Worm (Caenorhabditis elegans): ENCODE data around the gene pkg-2.

The pkg-2 gene

ce11 chrIV:8571138-8571537, 50.4 kb downstream of the pkg-2 start, which contains the start of gene Y59H11AM.1:
TSS of gene Y59H11AM.1 (plus strand) at chrIV:8571438.
- TF ChIP-seq nhr-6 (tag; optimal IDR thresholded peaks at IDR 0.05), result no peak
- no peak for TF ChIP-seq lin-11 (tag; optimal IDR thresholded peaks at IDR 0.05)
- TF ChIP-seq lin-39 (tag; optimal IDR thresholded peaks at IDR 0.05), result no peak
- TF ChIP-seq nhr-77 (tag; optimal IDR thresholded peaks at IDR 0.05), result no peak
- TF ChIP-seq C34F6.9 (tag; optimal IDR thresholded peaks at IDR 0.05), result no peak
- no peak for TF ChIP-seq aly-2 (tag; optimal IDR thresholded peaks at IDR 0.05)
- TF ChIP-seq egl-27 (tag; optimal IDR thresholded peaks at IDR 0.05), result no peak

- TF ChIP-seq nhr-11 (tag; optimal IDR thresholded peaks at IDR 0.05), result no peak
- peak; percentile 25 for TF ChIP-seq sma-3 (GFP tag; optimal IDR thresholded peaks at IDR 0.05)
- TF ChIP-seq nhr-129 (tag; optimal IDR thresholded peaks at IDR 0.05), result peak; percentile 23
- TF ChIP-seq snpc-4 (tag; optimal IDR thresholded peaks at IDR 0.05), result no peak
- no peak for TF ChIP-seq ztf-4 (tag; optimal IDR thresholded peaks at IDR 0.05)
- TF ChIP-seq nhr-23 (tag; optimal IDR thresholded peaks at IDR 0.05), result no peak
- TF ChIP-seq nhr-237 (tag; optimal IDR thresholded peaks at IDR 0.05), result no peak
- TF ChIP-seq crh-2 (tag; optimal IDR thresholded peaks at IDR 0.05), result peak; percentile 77
- no peak for TF ChIP-seq mbf-1 (tag; optimal IDR thresholded peaks at IDR 0.05)
- TF ChIP-seq sem-4 (tag; optimal IDR thresholded peaks at IDR 0.05), result no peak
- no peak for TF ChIP-seq peb-1 (tag; optimal IDR thresholded peaks at IDR 0.05)
- no peak for TF ChIP-seq aly-2 (tag; optimal IDR thresholded peaks at IDR 0.05)
- TF ChIP-seq fos-1 (tag; optimal IDR thresholded peaks at IDR 0.05), result peak; percentile 56
- no peak for TF ChIP-seq lsy-2 (tag; optimal IDR thresholded peaks at IDR 0.05)
- TF ChIP-seq gmeb-1 (tag; optimal IDR thresholded peaks at IDR 0.05), result peak; percentile 43
- TF ChIP-seq nhr-77 (tag; optimal IDR thresholded peaks at IDR 0.05), result no peak
- TF ChIP-seq nhr-6 (tag; optimal IDR thresholded peaks at IDR 0.05), result no peak
- peak; percentile 6 for TF ChIP-seq F13H6.1 (tag; optimal IDR thresholded peaks at IDR 0.05)
- no peak for TF ChIP-seq nhr-10 (tag; optimal IDR thresholded peaks at IDR 0.05)
These were observed 64.7 kb downstream of the pkg-2 start, which contains the start of gene catp-7 for ce11 chrIV:8585076-8586033. TSS of gene catp-7 (plus strand) at chrIV:8585983.

- TF ChIP-seq ztf-4 (tag; optimal IDR thresholded peaks at IDR 0.05) (peak; percentile 35), lin-39 (tag; optimal IDR thresholded peaks at IDR 0.05) (no peak), nhr-11 (tag; optimal IDR thresholded peaks at IDR 0.05) (no peak), mbf-1 (tag; optimal IDR thresholded peaks at IDR 0.05) (no peak), fos-1 (tag; optimal IDR thresholded peaks at IDR 0.05) (peak; percentile 55), sma-3 (GFP tag; optimal IDR thresholded peaks at IDR 0.05) (no peak), lsy-2 (tag; optimal IDR thresholded peaks at IDR 0.05) (peak; percentile 20 to 71), skn-1 (tag; optimal IDR thresholded peaks at IDR 0.05) (no peak), nhr-129 (tag; optimal IDR thresholded peaks at IDR 0.05) (peak; percentile 76), blmp-1 (tag; optimal IDR thresholded peaks at IDR 0.05; ENCODE audit: insufficient read depth) (no peak), lin-13 (GFP tag; optimal IDR thresholded peaks at IDR 0.05) (peak; percentile 22), zag-1 (tag; optimal IDR thresholded peaks at IDR 0.05) (peak; percentile 70), unc-62 (GFP tag; optimal IDR thresholded peaks at IDR 0.05) (peak; percentile 77), sma-9 (GFP tag; optimal IDR thresholded peaks at IDR 0.05) (peak; percentile 94), sma-9 (tag; optimal IDR thresholded peaks at IDR 0.05) (no peak), ztf-1 (GFP tag; conservative IDR thresholded peaks at IDR 0.05) (no peak), unc-39 (tag; optimal IDR thresholded peaks at IDR 0.05) (no peak), Y55F3AM.14 (GFP tag; optimal IDR thresholded peaks at IDR 0.05) (peak; percentile 19), lin-11 (tag; optimal IDR thresholded peaks at IDR 0.05) (no peak), egl-27 (tag; optimal IDR thresholded peaks at IDR 0.05) (peak; percentile 58), nhr-77 (tag; optimal IDR thresholded peaks at IDR 0.05) (no peak), mdl-1 (tag; optimal IDR thresholded peaks at IDR 0.05) (peak; percentile 19 to 40), dmd-4 (tag; optimal IDR thresholded peaks at IDR 0.05) (no peak), nhr-23 (tag; optimal IDR thresholded peaks at IDR 0.05) (no peak), nhr-10 (tag; optimal IDR thresholded peaks at IDR 0.05) (no peak), gmeb-1 (tag; optimal IDR thresholded peaks at IDR 0.05) (no peak), ZK546.5 (tag; optimal IDR thresholded peaks at IDR 0.05) (no peak), nhr-25 (tag; optimal IDR thresholded peaks at IDR 0.05) (no peak), nhr-6 (tag; optimal IDR thresholded peaks at IDR 0.05) (peak; percentile 43), mab-5 (tag; optimal IDR thresholded peaks at IDR 0.05) (no peak), alr-1 (tag; optimal IDR thresholded peaks at IDR 0.05) (no peak), ceh-82 (tag; optimal IDR thresholded peaks at IDR 0.05) (peak; percentile 1), R02D3.7 (tag; optimal IDR thresholded peaks at IDR 0.05) (no peak), elt-3 (tag; optimal IDR thresholded peaks at IDR 0.05) (no peak), sem-4 (tag; optimal IDR thresholded peaks at IDR 0.05) (peak; percentile 66), unc-55 (GFP tag; optimal IDR thresholded peaks at IDR 0.05) (peak; percentile 25), snpc-4 (tag; optimal IDR thresholded peaks at IDR 0.05) (no peak), nhr-12 (tag; optimal IDR thresholded peaks at IDR 0.05) (no peak), ceh-16 (tag; optimal IDR thresholded peaks at IDR 0.05) (no peak), crh-2 (tag; optimal IDR thresholded peaks at IDR 0.05) (no peak), aly-2 (tag; optimal IDR thresholded peaks at IDR 0.05) (no peak), F13H6.1 (tag; optimal IDR thresholded peaks at IDR 0.05) (peak; percentile 95), nhr-237 (tag; optimal IDR thresholded peaks at IDR 0.05) (no peak)
These were observed 66.4 kb downstream of the pkg-2 start for ce11 chrIV:8587057-8587456.
